Fruit fly (Drosophila melanogaster) whole organism, embryonic: ENCODE measurements around the gene Ide.
A peak's percentile ranks its signal among the peaks of the same experiment; 100 is the strongest.

ENCODE experiments used
- Adf1 ChIP-seq: fragments of 200-800 bp; sonication (Bioruptor generic); IDR thresholded peaks from 2 replicates; pipeline ENCODE4 v1.3.6; 2022; ENCODE audit warnings: missing biosample characterization, missing genetic modification characterization
- Asciz ChIP-seq: fragments of 200-800 bp; sonication (Bioruptor generic); optimal IDR thresholded peaks from 2 replicates; lab custom pipeline; 2017; ENCODE audit warnings: missing biosample characterization, mild to moderate bottlenecking, missing genetic modification characterization, missing genetic modification reagents
- Bgb ChIP-seq: fragments of 200-800 bp; sonication (Bioruptor generic); IDR thresholded peaks from 2 replicates; pipeline ENCODE4 v1.3.6; 2022; ENCODE audit warnings: missing biosample characterization, missing genetic modification characterization; ENCODE audit not compliant: partially characterized antibody
- CG10321 ChIP-seq: fragments of 200-800 bp; sonication (Bioruptor generic); IDR thresholded peaks from 2 replicates; pipeline ENCODE4 v1.3.6; 2022; ENCODE audit warnings: missing biosample characterization, missing genetic modification characterization
- CG10366 ChIP-seq: fragments of 200-800 bp; sonication (Bioruptor generic); IDR thresholded peaks from 2 replicates; pipeline ENCODE4 v1.3.6; 2022; ENCODE audit warnings: missing biosample characterization, missing genetic modification characterization
- CG11093 ChIP-seq: fragments of 200-800 bp; sonication (Bioruptor generic); IDR thresholded peaks from 3 replicates; pipeline ENCODE4 v1.3.6; 2022; ENCODE audit warnings: missing biosample characterization, missing genetic modification characterization
- CG13296 ChIP-seq: fragments of 200-800 bp; sonication (Bioruptor generic); optimal IDR thresholded peaks from 3 replicates; lab custom pipeline; 2018; ENCODE audit warnings: missing biosample characterization, mild to moderate bottlenecking, missing genetic modification characterization
- CG14965 ChIP-seq: fragments of 200-800 bp; sonication (Bioruptor generic); optimal IDR thresholded peaks from 2 replicates; lab custom pipeline; 2016; ENCODE audit warnings: missing biosample characterization, missing genetic modification characterization, borderline replicate concordance
- CG15514 ChIP-seq: fragments of 200-800 bp; sonication (Bioruptor generic); optimal IDR thresholded peaks from 3 replicates; lab custom pipeline; 2017; ENCODE audit warnings: missing biosample characterization, missing genetic modification characterization, mild to moderate bottlenecking, moderate library complexity, missing genetic modification reagents
- CG15601 ChIP-seq: fragments of 200-800 bp; sonication (Bioruptor generic); optimal IDR thresholded peaks from 3 replicates; lab custom pipeline; 2019; ENCODE audit warnings: missing biosample characterization, mild to moderate bottlenecking, missing genetic modification characterization, moderate library complexity
- CG17912 ChIP-seq: fragments of 200-800 bp; sonication (Bioruptor generic); optimal IDR thresholded peaks from 2 replicates; lab custom pipeline; 2018; ENCODE audit warnings: missing biosample characterization, mild to moderate bottlenecking, missing genetic modification characterization
- CG18619 ChIP-seq: fragments of 200-800 bp; sonication (Bioruptor generic); optimal IDR thresholded peaks from 3 replicates; lab custom pipeline; 2017; ENCODE audit warnings: missing biosample characterization, mild to moderate bottlenecking, missing genetic modification characterization
- CG2120 ChIP-seq: fragments of 200-800 bp; sonication (Bioruptor generic); optimal IDR thresholded peaks from 3 replicates; lab custom pipeline; 2016; ENCODE audit warnings: missing biosample characterization, missing genetic modification characterization
- CG31365 ChIP-seq: fragments of 200-800 bp; sonication (Bioruptor generic); optimal IDR thresholded peaks from 2 replicates; lab custom pipeline; 2018; ENCODE audit warnings: missing biosample characterization, mild to moderate bottlenecking, missing genetic modification characterization
- CG32532 ChIP-seq: fragments of 200-800 bp; sonication (Bioruptor generic); IDR thresholded peaks from 2 replicates; pipeline ENCODE4 v1.3.6; 2022; ENCODE audit warnings: missing biosample characterization, missing genetic modification characterization
- CG33557 ChIP-seq: fragments of 200-800 bp; sonication (Bioruptor generic); optimal IDR thresholded peaks from 2 replicates; lab custom pipeline; 2019; ENCODE audit warnings: missing biosample characterization, mild to moderate bottlenecking, missing genetic modification characterization, moderate library complexity
- CG34224 ChIP-seq: fragments of 200-800 bp; sonication (Bioruptor generic); IDR thresholded peaks from 3 replicates; pipeline ENCODE4 v1.3.6; 2022; ENCODE audit warnings: missing biosample characterization, missing genetic modification characterization; ENCODE audit not compliant: partially characterized antibody
- CG3726 ChIP-seq: fragments of 200-800 bp; sonication (Bioruptor generic); IDR thresholded peaks from 3 replicates; pipeline ENCODE4, ENCODE4 v1.3.6; 2022; ENCODE audit warnings: missing biosample characterization, missing genetic modification characterization
- CG3995 ChIP-seq: fragments of 200-800 bp; sonication (Bioruptor generic); optimal IDR thresholded peaks from 3 replicates; lab custom pipeline; 2016; ENCODE audit warnings: missing biosample characterization, missing genetic modification characterization
- CG4282 ChIP-seq: fragments of 200-800 bp; sonication (Bioruptor generic); optimal IDR thresholded peaks from 2 replicates; lab custom pipeline; 2016; ENCODE audit warnings: missing biosample characterization, missing genetic modification characterization
- CG5180 ChIP-seq: fragments of 200-800 bp; sonication (Bioruptor generic); optimal IDR thresholded peaks from 3 replicates; lab custom pipeline; 2017; ENCODE audit warnings: missing biosample characterization, missing genetic modification characterization, mild to moderate bottlenecking, moderate library complexity, missing genetic modification reagents
- CG6654 ChIP-seq: fragments of 200-800 bp; sonication (Bioruptor generic); optimal IDR thresholded peaks from 2 replicates; lab custom pipeline; 2017; ENCODE audit warnings: missing biosample characterization, mild to moderate bottlenecking, missing genetic modification characterization
- CG6854 ChIP-seq: fragments of 200-800 bp; sonication (Bioruptor generic); optimal IDR thresholded peaks from 3 replicates; lab custom pipeline; 2017; ENCODE audit warnings: missing biosample characterization, mild to moderate bottlenecking, missing genetic modification characterization
- Chrac-16 ChIP-seq: fragments of 200-800 bp; sonication (Bioruptor generic); optimal IDR thresholded peaks from 3 replicates; lab custom pipeline; 2016; ENCODE audit warnings: missing biosample characterization, missing genetic modification characterization
- Dek ChIP-seq: fragments of 200-800 bp; sonication (Bioruptor generic); optimal IDR thresholded peaks from 3 replicates; lab custom pipeline; 2019; ENCODE audit warnings: missing biosample characterization, mild to moderate bottlenecking, missing genetic modification characterization, moderate library complexity
- Eip74EF ChIP-seq, 2 experiments: fragments of 200-800 bp in 1 of 2; fragments of >200 bp in 1 of 2; sonication (Bioruptor generic) in 1 of 2; optimal IDR thresholded peaks; 2 replicates each; lab custom pipeline; 2017 to 2019; ENCODE audit warnings: missing biosample characterization in 2 of 2, missing genetic modification characterization in 2 of 2, mild to moderate bottlenecking in 1 of 2, moderate library complexity in 1 of 2
- Ets97D ChIP-seq: fragments of 200-800 bp; sonication (Bioruptor generic); optimal IDR thresholded peaks from 3 replicates; lab custom pipeline; 2016; ENCODE audit warnings: missing biosample characterization, missing genetic modification characterization
- Fer2 ChIP-seq: fragments of 200-800 bp; sonication (Bioruptor generic); optimal IDR thresholded peaks from 2 replicates; lab custom pipeline; 2018; ENCODE audit warnings: missing biosample characterization, mild to moderate bottlenecking, missing genetic modification characterization, moderate library complexity
- Hr39 ChIP-seq: fragments of >200 bp; optimal IDR thresholded peaks from 2 replicates; lab custom pipeline; 2017
- Poxn ChIP-seq: fragments of 200-800 bp; sonication (Bioruptor generic); IDR thresholded peaks from 2 replicates; pipeline ENCODE4 v1.3.6; 2022; ENCODE audit warnings: missing biosample characterization, missing genetic modification characterization
- Rx ChIP-seq: fragments of 200-800 bp; sonication (Bioruptor generic); IDR thresholded peaks from 2 replicates; pipeline ENCODE4 v1.3.6; 2022; ENCODE audit warnings: missing biosample characterization, missing genetic modification characterization
- Tbp ChIP-seq: fragments of >200 bp; optimal IDR thresholded peaks from 2 replicates; lab custom pipeline; 2018; ENCODE audit warnings: missing biosample characterization, missing genetic modification characterization
- Xrp1 ChIP-seq: fragments of 200-800 bp; sonication (Bioruptor generic); IDR thresholded peaks from 2 replicates; pipeline ENCODE4 v1.3.6; 2022; ENCODE audit warnings: missing biosample characterization, missing genetic modification characterization
- aop ChIP-seq: fragments of 200-800 bp; sonication (Bioruptor generic); IDR thresholded peaks from 2 replicates; pipeline ENCODE4 v1.3.6; 2022; ENCODE audit warnings: missing biosample characterization, missing genetic modification characterization
- ara ChIP-seq: fragments of 200-800 bp; sonication (Bioruptor generic); IDR thresholded peaks from 2 replicates; pipeline ENCODE4 v1.3.6; 2022; ENCODE audit warnings: missing biosample characterization, missing genetic modification characterization
- bcd ChIP-seq: fragments of 200-800 bp; sonication (Bioruptor generic); optimal IDR thresholded peaks from 2 replicates; lab custom pipeline; 2017; ENCODE audit warnings: missing biosample characterization, mild to moderate bottlenecking, missing genetic modification characterization
- br ChIP-seq: fragments of >200 bp; optimal IDR thresholded peaks from 2 replicates; lab custom pipeline; 2017
- dpn ChIP-seq, 2 experiments: fragments of 200-800 bp; sonication (Bioruptor generic); optimal IDR thresholded peaks; 3 replicates each; lab custom pipeline; 2016; ENCODE audit warnings: missing biosample characterization in 2 of 2, missing genetic modification characterization in 2 of 2
- exex ChIP-seq: fragments of 200-800 bp; sonication (Bioruptor generic); optimal IDR thresholded peaks from 4 replicates; lab custom pipeline; 2018; ENCODE audit warnings: missing biosample characterization, mild to moderate bottlenecking, missing genetic modification characterization, moderate library complexity
- grau ChIP-seq: fragments of 200-800 bp; optimal IDR thresholded peaks from 3 replicates; lab custom pipeline; 2019; ENCODE audit warnings: missing biosample characterization, mild to moderate bottlenecking, missing genetic modification characterization, moderate library complexity
- gro ChIP-seq: fragments of 200-800 bp; sonication (Bioruptor generic); optimal IDR thresholded peaks from 2 replicates; lab custom pipeline; 2016; ENCODE audit warnings: missing biosample characterization, missing genetic modification characterization
- ken ChIP-seq: fragments of 200-800 bp; sonication (Bioruptor generic); IDR thresholded peaks from 3 replicates; pipeline ENCODE4 v1.3.6; 2022; ENCODE audit warnings: missing biosample characterization, missing genetic modification characterization
- kni ChIP-seq: fragments of 200-800 bp; sonication (Bioruptor generic); optimal IDR thresholded peaks from 3 replicates; lab custom pipeline; 2017; ENCODE audit warnings: mild to moderate bottlenecking, missing biosample characterization, missing genetic modification reagents, missing genetic modification characterization
- mirr ChIP-seq: fragments of 200-800 bp; sonication (Bioruptor generic); optimal IDR thresholded peaks from 3 replicates; lab custom pipeline; 2018; ENCODE audit warnings: missing biosample characterization, mild to moderate bottlenecking, missing genetic modification characterization
- pfk ChIP-seq: fragments of 200-800 bp; sonication (Bioruptor generic); optimal IDR thresholded peaks from 2 replicates; lab custom pipeline; 2018; ENCODE audit warnings: missing biosample characterization, mild to moderate bottlenecking, missing genetic modification characterization, moderate library complexity
- pho ChIP-seq: fragments of 200-800 bp; sonication (Bioruptor generic); optimal IDR thresholded peaks from 2 replicates; lab custom pipeline; 2016; ENCODE audit warnings: missing biosample characterization, missing genetic modification characterization
- rib ChIP-seq: fragments of 200-800 bp; sonication (Bioruptor generic); IDR thresholded peaks from 2 replicates; pipeline ENCODE4 v1.3.6; 2022; ENCODE audit warnings: missing biosample characterization, missing genetic modification characterization
- shn ChIP-seq: fragments of 200-800 bp; sonication (Bioruptor generic); optimal IDR thresholded peaks from 3 replicates; lab custom pipeline; 2016; ENCODE audit warnings: missing biosample characterization, missing genetic modification characterization
- ssp ChIP-seq: fragments of 200-800 bp; sonication (Bioruptor generic); IDR thresholded peaks from 2 replicates; pipeline ENCODE4 v1.3.6; 2022; ENCODE audit warnings: missing biosample characterization, missing genetic modification characterization
- ttk ChIP-seq: fragments of 200-800 bp; sonication (Bioruptor generic); IDR thresholded peaks from 2 replicates; pipeline ENCODE4 v2.1.2; 2022; ENCODE audit warnings: missing biosample characterization, missing genetic modification characterization
- zfh2 ChIP-seq: fragments of 200-800 bp; sonication (Bioruptor generic); optimal IDR thresholded peaks from 2 replicates; lab custom pipeline; 2016; ENCODE audit warnings: missing biosample characterization, missing genetic modification characterization

Gene Ide

dm6 chr3L:20395257-20395909, 19.7 kb upstream of the Ide start (continued):
- TF ChIP-seq Dek (tag; lab: Kevin White, UChicago) (peak; percentile 28), CG32532 (peak; percentile 69), Rx (GFP tag; lab: Robert Waterston, UW) (no peak), ara (no peak), CG2120 (peak; percentile 90), Ets97D (GFP tag; lab: Kevin White, UChicago) (peak; percentile 11), pfk (GFP tag; lab: Kevin White, UChicago) (peak; percentile 58), CG34224 (peak; percentile 42; the same call in 2 of the 3 replicates), CG10321 (GFP tag; lab: Robert Waterston, UW) (no peak), CG13296 (GFP tag; lab: Kevin White, UChicago) (peak; percentile 44), mirr (GFP tag; lab: Kevin White, UChicago) (peak; percentile 63), Hr39 (lab: Kevin White, UChicago) (no peak), aop (GFP tag; lab: Robert Waterston, UW) (no peak; the same call in 1 of the 2 replicates), Eip74EF (GFP tag; optimal IDR thresholded peaks at IDR 0.05; lab: Kevin White, UChicago) (no peak), Fer2 (no peak), CG15514 (GFP tag; lab: Kevin White, UChicago) (peak; percentile 38), zfh2 (peak; percentile 69), pho (GFP tag; lab: Kevin White, UChicago) (peak; percentile 64), exex (peak; percentile 71), CG33557 (GFP tag; lab: Kevin White, UChicago) (no peak), rib (GFP tag; lab: Robert Waterston, UW) (no peak), CG6854 (peak; percentile 32), Chrac-16 (GFP tag; lab: Kevin White, UChicago) (peak; percentile 37), CG6654 (no peak), grau (tag; lab: Kevin White, UChicago) (peak; percentile 64), Bgb (GFP tag; lab: Robert Waterston, UW) (no peak; the same call in 1 of the 2 replicates), shn (GFP tag; lab: Kevin White, UChicago) (peak; percentile 29), CG31365 (tag; lab: Kevin White, UChicago) (no peak), Poxn (GFP tag; lab: Robert Waterston, UW) (no peak), CG3726 (GFP tag; lab: Robert Waterston, UW) (no peak), Adf1 (peak; percentile 55), kni (GFP tag; lab: Kevin White, UChicago) (no peak), Tbp (no peak), CG3995 (peak; percentile 95), CG17912 (GFP tag; lab: Kevin White, UChicago) (no peak), Xrp1 (GFP tag; lab: Robert Waterston, UW) (no peak), ken (0 out of 3 replicates have a peak, but pooled peaks have one; percentile 3), CG15601 (tag; lab: Kevin White, UChicago) (no peak), CG5180 (GFP tag; lab: Kevin White, UChicago) (no peak), br (lab: Kevin White, UChicago) (no peak), CG4282 (GFP tag; lab: Kevin White, UChicago) (no peak), gro (GFP tag; lab: Kevin White, UChicago) (peak; percentile 23), dpn (GFP tag; optimal IDR thresholded peaks at IDR 0.05; lab: Kevin White, UChicago) (peak; percentile 37 to 49), Asciz (GFP tag; lab: Kevin White, UChicago) (no peak), CG18619 (peak; percentile 14), CG14965 (no peak), CG10366 (GFP tag; lab: Robert Waterston, UW) (peak; percentile 31; the same call in 1 of the 2 replicates), ttk (no peak), bcd (GFP tag; lab: Kevin White, UChicago) (peak; percentile 53), ssp (GFP tag; lab: Robert Waterston, UW) (no peak), CG11093 (GFP tag; lab: Robert Waterston, UW) (no peak)
